Worm (Caenorhabditis elegans) whole organism, young adult: ENCODE measurements around the gene F59B10.2.

Experiments used
- B0261.1 ChIP-seq: sonication (generic microtip); optimal IDR thresholded peaks from 2 replicates; lab custom pipeline; 2016; ENCODE audit warnings: mild to moderate bottlenecking, missing genetic modification characterization, moderate library complexity, missing compliant biosample characterization
- B0336.3 ChIP-seq: fragments of 200-800 bp; sonication (Bioruptor generic); IDR thresholded peaks from 2 replicates; pipeline ENCODE4 v1.3.6; 2022; ENCODE audit warnings: missing genetic modification characterization, missing compliant biosample characterization
- F22D6.2 ChIP-seq: sonication (generic microtip); optimal IDR thresholded peaks from 2 replicates; lab custom pipeline; 2016; ENCODE audit warnings: mild to moderate bottlenecking, missing genetic modification characterization, missing compliant biosample characterization
- F49E8.2 ChIP-seq: sonication (generic microtip); optimal IDR thresholded peaks from 3 replicates; lab custom pipeline; 2017; ENCODE audit warnings: missing genetic modification characterization, mild to moderate bottlenecking, missing compliant biosample characterization, antibody characterized with exemption, moderate library complexity; ENCODE audit not compliant: insufficient read depth
- F52B5.7 ChIP-seq: sonication (generic microtip); optimal IDR thresholded peaks from 2 replicates; lab custom pipeline; 2016; ENCODE audit warnings: mild to moderate bottlenecking, missing genetic modification characterization, missing compliant biosample characterization
- F55B11.4 ChIP-seq: sonication (generic microtip); optimal IDR thresholded peaks from 2 replicates; lab custom pipeline; 2016; ENCODE audit warnings: missing compliant biosample characterization, missing genetic modification characterization, borderline replicate concordance; ENCODE audit not compliant: insufficient read depth
- F57A8.1 ChIP-seq: fragments of 200-800 bp; sonication (Bioruptor generic); optimal IDR thresholded peaks from 2 replicates; lab custom pipeline; 2018; ENCODE audit warnings: mild to moderate bottlenecking, missing genetic modification characterization, moderate library complexity, missing compliant biosample characterization
- K12H6.12 ChIP-seq: fragments of 200-800 bp; sonication (Bioruptor generic); optimal IDR thresholded peaks from 2 replicates; lab custom pipeline; 2018; ENCODE audit warnings: mild to moderate bottlenecking, missing genetic modification characterization, missing compliant biosample characterization
- T07F8.4 ChIP-seq: sonication (generic microtip); optimal IDR thresholded peaks from 2 replicates; lab custom pipeline; 2016; ENCODE audit warnings: mild to moderate bottlenecking, missing genetic modification characterization, moderate library complexity, missing compliant biosample characterization
- T26A5.8 ChIP-seq: sonication (generic microtip); optimal IDR thresholded peaks from 2 replicates; lab custom pipeline; 2016; ENCODE audit warnings: missing genetic modification characterization, missing compliant biosample characterization
- Y53G8AR.9 ChIP-seq: fragments of 200-800 bp; sonication (Bioruptor generic); conservative IDR thresholded peaks from 2 replicates; pipeline ENCODE4 v1.3.6; 2022; ENCODE audit warnings: missing genetic modification reagents, missing genetic modification characterization, missing compliant biosample characterization
- Y67H2A.10 ChIP-seq: fragments of 200-800 bp; sonication (Bioruptor generic); conservative IDR thresholded peaks from 2 replicates; pipeline ENCODE4 v1.3.6; 2022; ENCODE audit warnings: missing genetic modification reagents, missing genetic modification characterization, missing compliant biosample characterization
- Y79H2A.3 ChIP-seq: fragments of 200-800 bp; sonication (Bioruptor generic); conservative IDR thresholded peaks from 2 replicates; pipeline ENCODE4 v1.3.6; 2022; ENCODE audit warnings: missing genetic modification reagents, missing genetic modification characterization, missing compliant biosample characterization
- ZK185.1 ChIP-seq: sonication (generic microtip); optimal IDR thresholded peaks from 2 replicates; lab custom pipeline; 2016; ENCODE audit warnings: mild to moderate bottlenecking, missing genetic modification characterization, missing compliant biosample characterization; ENCODE audit not compliant: poor library complexity, severe bottlenecking
- aptf-2 ChIP-seq: fragments of 200-800 bp; sonication (Bioruptor generic); conservative IDR thresholded peaks from 2 replicates; pipeline ENCODE4 v1.3.6; 2022; ENCODE audit warnings: missing genetic modification reagents, missing genetic modification characterization, missing compliant biosample characterization
- atf-7 ChIP-seq: sonication (generic microtip); optimal IDR thresholded peaks from 2 replicates; lab custom pipeline; 2017; ENCODE audit warnings: mild to moderate bottlenecking, missing genetic modification characterization, missing compliant biosample characterization
- attf-3 ChIP-seq: fragments of 200-800 bp; sonication (Bioruptor generic); conservative IDR thresholded peaks from 2 replicates; pipeline ENCODE4 v1.3.6; 2022; ENCODE audit warnings: missing genetic modification reagents, missing genetic modification characterization, missing compliant biosample characterization
- bed-1 ChIP-seq: fragments of 200-800 bp; sonication (Bioruptor generic); IDR thresholded peaks from 2 replicates; pipeline ENCODE4 v1.3.6; 2022; ENCODE audit warnings: missing genetic modification reagents, missing genetic modification characterization, missing compliant biosample characterization
- ccch-3 ChIP-seq: fragments of 200-800 bp; sonication (Bioruptor generic); optimal IDR thresholded peaks from 2 replicates; lab custom pipeline; 2018; ENCODE audit warnings: mild to moderate bottlenecking, missing genetic modification characterization, missing compliant biosample characterization
- cebp-2 ChIP-seq: fragments of 200-800 bp; sonication (Bioruptor generic); IDR thresholded peaks from 2 replicates; pipeline ENCODE4 v1.3.6; 2022; ENCODE audit warnings: missing genetic modification characterization, missing compliant biosample characterization
- ceh-27 ChIP-seq: fragments of 200-800 bp; sonication (Bioruptor generic); optimal IDR thresholded peaks from 2 replicates; lab custom pipeline; 2018; ENCODE audit warnings: mild to moderate bottlenecking, missing genetic modification characterization, moderate library complexity, missing compliant biosample characterization
- chd-7 ChIP-seq: sonication (generic microtip); optimal IDR thresholded peaks from 2 replicates; lab custom pipeline; 2016; ENCODE audit warnings: mild to moderate bottlenecking, missing genetic modification characterization, moderate library complexity, missing compliant biosample characterization
- die-1 ChIP-seq: sonication (generic microtip); optimal IDR thresholded peaks from 2 replicates; lab custom pipeline; 2016; ENCODE audit warnings: missing genotype, mild to moderate bottlenecking, missing genetic modification characterization, missing compliant biosample characterization
- ekl-4 ChIP-seq: fragments of 200-800 bp; sonication (Bioruptor generic); IDR thresholded peaks from 2 replicates; pipeline ENCODE4 v1.3.6; 2022; ENCODE audit warnings: missing genetic modification reagents, missing genetic modification characterization, missing compliant biosample characterization
- ets-4 ChIP-seq: fragments of 200-800 bp; sonication (Bioruptor generic); optimal IDR thresholded peaks from 2 replicates; lab custom pipeline; 2018; ENCODE audit warnings: mild to moderate bottlenecking, missing genetic modification characterization, missing compliant biosample characterization
- hlh-12 ChIP-seq: sonication (generic microtip); optimal IDR thresholded peaks from 2 replicates; lab custom pipeline; 2016; ENCODE audit warnings: missing genetic modification characterization, missing compliant biosample characterization
- hlh-26 ChIP-seq: fragments of 200-800 bp; sonication (Bioruptor generic); conservative IDR thresholded peaks from 2 replicates; pipeline ENCODE4 v1.3.6; 2022; ENCODE audit warnings: missing genetic modification reagents, missing genetic modification characterization, missing compliant biosample characterization
- hrde-1 ChIP-seq: sonication (generic microtip); optimal IDR thresholded peaks from 2 replicates; lab custom pipeline; 2016; ENCODE audit warnings: missing genetic modification characterization, mild to moderate bottlenecking, missing compliant biosample characterization, moderate library complexity, missing genotype, missing genetic modification reagents, borderline replicate concordance
- let-526 ChIP-seq: fragments of 200-800 bp; sonication (Bioruptor generic); IDR thresholded peaks from 2 replicates; pipeline ENCODE4 v1.3.6; 2022; ENCODE audit warnings: missing genetic modification reagents, missing genetic modification characterization, missing compliant biosample characterization
- lir-1 ChIP-seq: fragments of 200-800 bp; sonication (Bioruptor generic); conservative IDR thresholded peaks from 2 replicates; pipeline ENCODE4 v1.3.6; 2022; ENCODE audit warnings: missing genetic modification reagents, missing genetic modification characterization, missing compliant biosample characterization
- madf-6 ChIP-seq: fragments of 200-800 bp; sonication (Bioruptor generic); IDR thresholded peaks from 2 replicates; pipeline ENCODE4 v1.3.6; 2022; ENCODE audit warnings: missing genetic modification reagents, missing genetic modification characterization, missing compliant biosample characterization
- madf-8 ChIP-seq: fragments of 200-800 bp; sonication (Bioruptor generic); conservative IDR thresholded peaks from 2 replicates; pipeline ENCODE4 v1.3.6; 2022; ENCODE audit warnings: missing genetic modification reagents, missing genetic modification characterization, missing compliant biosample characterization
- nfya-1 ChIP-seq: sonication (generic microtip); optimal IDR thresholded peaks from 2 replicates; lab custom pipeline; 2017; ENCODE audit warnings: antibody characterized with exemption, missing compliant biosample characterization, missing genetic modification characterization, borderline replicate concordance; ENCODE audit not compliant: insufficient read depth
- nhr-120 ChIP-seq: fragments of 200-800 bp; sonication (Bioruptor generic); IDR thresholded peaks from 2 replicates; pipeline ENCODE4 v1.3.6; 2022; ENCODE audit warnings: missing genetic modification characterization, missing compliant biosample characterization
- pha-4 ChIP-seq: fragments of 150-350 bp; sonication (generic microtip); optimal IDR thresholded peaks from 2 replicates; lab custom pipeline; 2014; ENCODE audit warnings: missing biosample characterization, missing genetic modification reagents, missing genetic modification characterization
- rec-8 ChIP-seq, 2 experiments: sonication (generic microtip); optimal IDR thresholded peaks; 2 replicates each; lab custom pipeline; 2016; ENCODE audit warnings: mild to moderate bottlenecking in 2 of 2, missing genetic modification characterization in 2 of 2, missing genetic modification reagents in 2 of 2, missing genotype in 2 of 2, missing biosample characterization in 1 of 2, missing compliant biosample characterization in 1 of 2, moderate library complexity in 1 of 2
- repo-1 ChIP-seq: sonication (generic microtip); optimal IDR thresholded peaks from 2 replicates; lab custom pipeline; 2017; ENCODE audit warnings: mild to moderate bottlenecking, missing genetic modification characterization, missing compliant biosample characterization
- sdz-38 ChIP-seq: sonication (generic microtip); optimal IDR thresholded peaks from 2 replicates; lab custom pipeline; 2016; ENCODE audit warnings: missing genotype, missing genetic modification characterization, missing compliant biosample characterization
- snpc-1.1 ChIP-seq: sonication (generic microtip); optimal IDR thresholded peaks from 2 replicates; lab custom pipeline; 2017; ENCODE audit warnings: missing genetic modification characterization, mild to moderate bottlenecking, missing compliant biosample characterization, antibody characterized with exemption, moderate library complexity, missing genotype, missing genetic modification reagents; ENCODE audit not compliant: insufficient read depth
- snpc-4 ChIP-seq, 5 experiments: fragments of 150-350 bp in 1 of 5; sonication (generic microtip) in 4 of 5; optimal IDR thresholded peaks; 2 replicates each; lab custom pipeline; 2014 to 2018; ENCODE audit warnings: missing genetic modification characterization in 5 of 5, missing biosample characterization in 3 of 5, antibody characterized with exemption in 2 of 5, mild to moderate bottlenecking in 2 of 5, missing compliant biosample characterization in 2 of 5, missing genotype in 2 of 5, moderate library complexity in 2 of 5, missing genetic modification reagents in 1 of 5
- somi-1 ChIP-seq: fragments of 200-800 bp; sonication (Bioruptor generic); optimal IDR thresholded peaks from 2 replicates; lab custom pipeline; 2018; ENCODE audit warnings: mild to moderate bottlenecking, missing genetic modification characterization, missing compliant biosample characterization
- tbx-9 ChIP-seq: sonication (generic microtip); optimal IDR thresholded peaks from 2 replicates; lab custom pipeline; 2016; ENCODE audit warnings: borderline replicate concordance, missing genetic modification characterization, inconsistent platforms, missing compliant biosample characterization
- tlf-1 ChIP-seq: fragments of 200-800 bp; sonication (Bioruptor generic); optimal IDR thresholded peaks from 2 replicates; lab custom pipeline; 2018; ENCODE audit warnings: mild to moderate bottlenecking, missing genetic modification characterization, missing compliant biosample characterization
- unc-62 ChIP-seq: fragments of 150-350 bp; optimal IDR thresholded peaks from 2 replicates; lab custom pipeline; 2014; ENCODE audit warnings: missing biosample characterization, missing genetic modification reagents, missing genetic modification characterization
- zim-3 ChIP-seq: sonication (generic microtip); optimal IDR thresholded peaks from 2 replicates; lab custom pipeline; 2017; ENCODE audit warnings: mild to moderate bottlenecking, missing genetic modification characterization, moderate library complexity, missing compliant biosample characterization
- ztf-18 ChIP-seq: sonication (generic microtip); optimal IDR thresholded peaks from 2 replicates; lab custom pipeline; 2016; ENCODE audit warnings: missing genotype, mild to moderate bottlenecking, missing genetic modification characterization, missing compliant biosample characterization
- ztf-6 ChIP-seq: fragments of 200-800 bp; sonication (Bioruptor generic); IDR thresholded peaks from 2 replicates; pipeline ENCODE4 v1.3.6; 2022; ENCODE audit warnings: missing genetic modification reagents, missing genetic modification characterization, missing compliant biosample characterization

Gene F59B10.2

DNA sequence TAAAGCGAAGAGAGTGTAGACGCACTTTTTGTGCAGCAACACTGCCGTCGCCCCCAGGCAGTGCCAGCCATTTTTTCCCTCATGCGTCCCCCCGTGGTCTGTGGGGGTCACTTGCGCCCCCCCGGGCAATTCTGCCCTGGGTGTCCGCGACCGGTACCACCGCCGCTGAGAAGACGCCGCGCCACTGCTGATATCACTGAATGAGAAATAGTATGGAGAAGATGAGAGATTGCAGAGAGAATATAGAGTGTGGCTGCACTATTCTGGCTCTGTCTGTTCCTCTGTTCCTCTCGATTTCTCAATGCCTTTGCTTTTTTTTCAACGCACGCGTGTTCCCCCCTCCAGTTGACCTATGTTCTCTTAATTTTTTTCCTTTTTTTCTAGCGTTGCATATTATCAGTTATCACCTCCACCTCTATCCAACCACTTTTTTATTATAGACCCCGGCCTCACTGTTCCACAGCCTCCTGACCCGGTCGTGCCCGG, 18.0 kb upstream of the F59B10.2 start, which contains the start of gene mab-10 (continued):
- TF ChIP-seq snpc-1.1 (no peak), nhr-120 (GFP tag; lab: Robert Waterston, UW) (no peak), sdz-38 (tag; lab: Kevin White, UChicago) (no peak), unc-62 (no peak), ets-4 (GFP tag; lab: Kevin White, UChicago) (no peak), ztf-18 (tag; lab: Kevin White, UChicago) (peak; percentile 27), pha-4 (no peak), tbx-9 (tag; lab: Kevin White, UChicago) (no peak), madf-8 (GFP tag; lab: Robert Waterston, UW) (no peak), T26A5.8 (tag; lab: Kevin White, UChicago) (no peak), hlh-26 (GFP tag; lab: Robert Waterston, UW) (no peak), ekl-4 (GFP tag; lab: Robert Waterston, UW) (no peak), let-526 (no peak), F22D6.2 (tag; lab: Kevin White, UChicago) (no peak), ceh-27 (peak; percentile 35), B0261.1 (tag; lab: Kevin White, UChicago) (no peak), B0336.3 (GFP tag; lab: Robert Waterston, UW) (peak; percentile 45; the same call in 1 of the 2 replicates), F52B5.7 (tag; lab: Kevin White, UChicago) (peak; percentile 30), hlh-12 (no peak), aptf-2 (no peak), T07F8.4 (tag; lab: Kevin White, UChicago) (no peak), tlf-1 (GFP tag; lab: Kevin White, UChicago) (no peak), rec-8 (tag; optimal IDR thresholded peaks at IDR 0.05; lab: Kevin White, UChicago) (no peak), lir-1 (GFP tag; lab: Robert Waterston, UW) (no peak), chd-7 (tag; lab: Kevin White, UChicago) (peak; percentile 50), nfya-1 (tag; lab: Kevin White, UChicago) (no peak), madf-6 (GFP tag; lab: Robert Waterston, UW) (no peak), cebp-2 (GFP tag; lab: Robert Waterston, UW) (no peak), attf-3 (GFP tag; lab: Robert Waterston, UW) (no peak), hrde-1 (tag; lab: Kevin White, UChicago) (no peak), ztf-6 (GFP tag; lab: Robert Waterston, UW) (no peak), Y53G8AR.9 (GFP tag; lab: Robert Waterston, UW) (no peak), F49E8.2 (tag; lab: Kevin White, UChicago) (no peak), ccch-3 (GFP tag; lab: Kevin White, UChicago) (no peak), snpc-4 (GFP tag; optimal IDR thresholded peaks at IDR 0.05; lab: Kevin White, UChicago) (no peak), snpc-4 (tag; optimal IDR thresholded peaks at IDR 0.05; lab: Kevin White, UChicago) (peak in 1 of 4 experiments; percentile 18), F57A8.1 (GFP tag; lab: Kevin White, UChicago) (no peak), zim-3 (tag; lab: Kevin White, UChicago) (no peak), Y67H2A.10 (GFP tag; lab: Robert Waterston, UW) (no peak), Y79H2A.3 (GFP tag; lab: Robert Waterston, UW) (no peak), F55B11.4 (tag; lab: Kevin White, UChicago) (no peak), bed-1 (GFP tag; lab: Robert Waterston, UW) (no peak), ZK185.1 (tag; lab: Kevin White, UChicago) (no peak), atf-7 (tag; lab: Kevin White, UChicago) (no peak), repo-1 (no peak), somi-1 (GFP tag; lab: Kevin White, UChicago) (no peak), K12H6.12 (tag; lab: Kevin White, UChicago) (peak; percentile 44), die-1 (tag; lab: Kevin White, UChicago) (peak; percentile 29)
